Worm (Caenorhabditis elegans) whole organism, L3 larva: ENCODE measurements around the gene uig-1.

ENCODE experiments used
- ZK546.5 ChIP-seq: sonication (generic microtip); optimal IDR thresholded peaks from 2 replicates; lab custom pipeline; 2017; ENCODE audit warnings: missing biosample characterization, missing genetic modification characterization
- aly-2 ChIP-seq: fragments of 150-350 bp; optimal IDR thresholded peaks from 2 replicates; lab custom pipeline; 2014; ENCODE audit warnings: missing biosample characterization, missing genetic modification characterization
- ama-1 ChIP-seq: fragments of 150-350 bp; optimal IDR thresholded peaks from 2 replicates; lab custom pipeline; 2018
- ceh-28 ChIP-seq: fragments of 150-350 bp; optimal IDR thresholded peaks from 2 replicates; lab custom pipeline; 2014; ENCODE audit warnings: missing biosample characterization, missing genetic modification reagents, missing genetic modification characterization
- ceh-82 ChIP-seq: fragments of 150-350 bp; optimal IDR thresholded peaks from 2 replicates; lab custom pipeline; 2014; ENCODE audit warnings: missing biosample characterization, missing genetic modification characterization
- ceh-9 ChIP-seq: sonication (generic microtip); optimal IDR thresholded peaks from 2 replicates; lab custom pipeline; 2018; ENCODE audit warnings: missing biosample characterization, missing genetic modification characterization
- daf-12 ChIP-seq: fragments of 150-350 bp; optimal IDR thresholded peaks from 2 replicates; lab custom pipeline; 2014; ENCODE audit warnings: missing biosample characterization, missing genetic modification reagents, missing genetic modification characterization
- egl-27 ChIP-seq: sonication (generic microtip); optimal IDR thresholded peaks from 4 replicates; lab custom pipeline; 2017; ENCODE audit warnings: missing biosample characterization, missing genetic modification reagents, missing genetic modification characterization
- egl-5 ChIP-seq: fragments of 150-350 bp; optimal IDR thresholded peaks from 2 replicates; lab custom pipeline; 2017; ENCODE audit warnings: missing biosample characterization, missing genetic modification reagents, missing genetic modification characterization, inconsistent platforms
- elt-1 ChIP-seq: fragments of 150-350 bp; optimal IDR thresholded peaks from 2 replicates; lab custom pipeline; 2014; ENCODE audit warnings: missing biosample characterization, missing genetic modification characterization
- elt-2 ChIP-seq: sonication (generic microtip); optimal IDR thresholded peaks from 2 replicates; lab custom pipeline; 2016; ENCODE audit warnings: missing genetic modification reagents, mild to moderate bottlenecking, missing genetic modification characterization, missing compliant biosample characterization
- elt-3 ChIP-seq, 3 experiments: fragments of 150-350 bp in 1 of 3; sonication (generic microtip) in 2 of 3; optimal IDR thresholded peaks; 2 replicates in 2 of 3; 4 replicates in 1 of 3; lab custom pipeline; 2014 to 2017; ENCODE audit warnings: missing biosample characterization in 3 of 3, missing genetic modification characterization in 3 of 3
- fkh-2 ChIP-seq: fragments of 150-350 bp; optimal IDR thresholded peaks from 2 replicates; lab custom pipeline; 2014; ENCODE audit warnings: missing biosample characterization, missing genetic modification reagents, missing genetic modification characterization
- fos-1 ChIP-seq: fragments of 150-350 bp; optimal IDR thresholded peaks from 2 replicates; lab custom pipeline; 2014; ENCODE audit warnings: missing biosample characterization, missing genetic modification characterization
- hmg-11 ChIP-seq: sonication (generic microtip); optimal IDR thresholded peaks from 2 replicates; lab custom pipeline; 2016; ENCODE audit warnings: missing genetic modification characterization, missing compliant biosample characterization
- jun-1 ChIP-seq: fragments of 150-350 bp; optimal IDR thresholded peaks from 2 replicates; lab custom pipeline; 2014; ENCODE audit warnings: missing biosample characterization, missing genetic modification reagents, missing genetic modification characterization
- lin-39 ChIP-seq: fragments of 150-350 bp; optimal IDR thresholded peaks from 2 replicates; lab custom pipeline; 2018; ENCODE audit warnings: missing biosample characterization, missing genetic modification reagents, missing genetic modification characterization
- lsy-12 ChIP-seq: sonication (generic microtip); optimal IDR thresholded peaks from 2 replicates; lab custom pipeline; 2016; ENCODE audit warnings: mild to moderate bottlenecking, missing genetic modification characterization, missing compliant biosample characterization
- mdl-1 ChIP-seq: fragments of 150-350 bp; optimal IDR thresholded peaks from 2 replicates; lab custom pipeline; 2014; ENCODE audit warnings: missing biosample characterization, missing genetic modification characterization
- mml-1 ChIP-seq: fragments of 150-350 bp; sonication (generic microtip); optimal IDR thresholded peaks from 3 replicates; lab custom pipeline; 2014; ENCODE audit warnings: missing biosample characterization, missing genetic modification characterization
- nhr-11 ChIP-seq: fragments of 150-350 bp; optimal IDR thresholded peaks from 2 replicates; lab custom pipeline; 2014; ENCODE audit warnings: missing biosample characterization, missing genetic modification characterization
- nhr-12 ChIP-seq: fragments of 150-350 bp; optimal IDR thresholded peaks from 2 replicates; lab custom pipeline; 2014; ENCODE audit warnings: missing biosample characterization, missing genetic modification characterization
- nhr-23 ChIP-seq: fragments of 150-350 bp; optimal IDR thresholded peaks from 2 replicates; lab custom pipeline; 2014; ENCODE audit warnings: missing biosample characterization, missing genetic modification reagents, missing genetic modification characterization
- nhr-237 ChIP-seq: fragments of 150-350 bp; optimal IDR thresholded peaks from 2 replicates; lab custom pipeline; 2014; ENCODE audit warnings: missing biosample characterization, missing genetic modification characterization
- nhr-25 ChIP-seq: sonication (generic microtip); optimal IDR thresholded peaks from 2 replicates; lab custom pipeline; 2017; ENCODE audit warnings: missing biosample characterization, missing genetic modification characterization
- nhr-28 ChIP-seq: fragments of 150-350 bp; optimal IDR thresholded peaks from 2 replicates; lab custom pipeline; 2014; ENCODE audit warnings: missing biosample characterization, missing genetic modification characterization
- nhr-67 ChIP-seq: fragments of 150-350 bp; optimal IDR thresholded peaks from 2 replicates; lab custom pipeline; 2014; ENCODE audit warnings: missing biosample characterization, missing genetic modification characterization
- nhr-76 ChIP-seq: fragments of 150-350 bp; sonication (generic microtip); optimal IDR thresholded peaks from 5 replicates; lab custom pipeline; 2014; ENCODE audit warnings: missing biosample characterization, missing genetic modification characterization
- nhr-77 ChIP-seq: fragments of 150-350 bp; optimal IDR thresholded peaks from 2 replicates; lab custom pipeline; 2014; ENCODE audit warnings: missing biosample characterization, missing genetic modification characterization
- pha-4 ChIP-seq: fragments of 150-350 bp; optimal IDR thresholded peaks from 2 replicates; lab custom pipeline; 2014; ENCODE audit warnings: missing biosample characterization, missing genetic modification reagents, missing genetic modification characterization
- pqm-1 ChIP-seq: fragments of 150-350 bp; optimal IDR thresholded peaks from 2 replicates; lab custom pipeline; 2017; ENCODE audit warnings: missing biosample characterization, missing genetic modification characterization, inconsistent platforms
- sea-2 ChIP-seq: fragments of 150-350 bp; sonication (generic microtip); optimal IDR thresholded peaks from 4 replicates; lab custom pipeline; 2014; ENCODE audit warnings: missing biosample characterization, missing genetic modification reagents, missing genetic modification characterization
- snpc-4 ChIP-seq: fragments of 150-350 bp; optimal IDR thresholded peaks from 2 replicates; lab custom pipeline; 2014; ENCODE audit warnings: missing biosample characterization, missing genetic modification characterization
- tbx-2 ChIP-seq: sonication (generic microtip); optimal IDR thresholded peaks from 2 replicates; lab custom pipeline; 2016; ENCODE audit warnings: mild to moderate bottlenecking, missing genetic modification characterization, missing compliant biosample characterization
- unc-39 ChIP-seq: sonication (generic microtip); optimal IDR thresholded peaks from 4 replicates; lab custom pipeline; 2017; ENCODE audit warnings: missing biosample characterization, missing genetic modification characterization
- unc-62 ChIP-seq: fragments of 150-350 bp; sonication (generic microtip); optimal IDR thresholded peaks from 4 replicates; lab custom pipeline; 2014; ENCODE audit warnings: missing biosample characterization, missing genetic modification reagents, missing genetic modification characterization
- zag-1 ChIP-seq: fragments of 150-350 bp; optimal IDR thresholded peaks from 2 replicates; lab custom pipeline; 2014; ENCODE audit warnings: missing biosample characterization, missing genetic modification characterization
- ztf-11 ChIP-seq: fragments of 150-350 bp; optimal IDR thresholded peaks from 2 replicates; lab custom pipeline; 2014; ENCODE audit warnings: missing biosample characterization, missing genetic modification characterization
- ztf-4 ChIP-seq: fragments of 150-350 bp; optimal IDR thresholded peaks from 2 replicates; lab custom pipeline; 2014; ENCODE audit warnings: missing biosample characterization, missing genetic modification characterization

Gene uig-1

ce11 chrV:13298706-13299105 is 2.9 kb upstream of the uig-1 start:
- TF ChIP-seq unc-62 (GFP tag; lab: Kevin White, UChicago) (no peak), nhr-77 (tag; lab: Kevin White, UChicago) (no peak), daf-12 (tag; lab: Kevin White, UChicago) (no peak), lin-39 (tag; lab: Kevin White, UChicago) (no peak), aly-2 (tag; lab: Kevin White, UChicago) (no peak), nhr-25 (tag; lab: Kevin White, UChicago) (no peak), ztf-4 (tag; lab: Kevin White, UChicago) (no peak), mml-1 (tag; lab: Kevin White, UChicago) (no peak), elt-2 (no peak), nhr-12 (tag; lab: Kevin White, UChicago) (no peak), elt-3 (tag; optimal IDR thresholded peaks at IDR 0.05; lab: Kevin White, UChicago) (no peak), pqm-1 (no peak), ceh-82 (tag; lab: Kevin White, UChicago) (no peak), zag-1 (tag; lab: Kevin White, UChicago) (no peak), fkh-2 (tag; lab: Kevin White, UChicago) (no peak), nhr-237 (tag; lab: Kevin White, UChicago) (no peak), nhr-28 (tag; lab: Kevin White, UChicago) (no peak), sea-2 (GFP tag; lab: Kevin White, UChicago) (no peak)

ce11 chrV:13297220-13297619 is 1.4 kb upstream of the uig-1 start, which contains the start of gene C26E1.1:
TSS of gene C26E1.1 (plus strand) at chrV:13297520.
- TF ChIP-seq elt-2 (no peak), ZK546.5 (tag; lab: Kevin White, UChicago) (no peak), tbx-2 (no peak), hmg-11 (tag; lab: Kevin White, UChicago) (no peak), daf-12 (tag; lab: Kevin White, UChicago) (no peak), unc-62 (GFP tag; lab: Kevin White, UChicago) (no peak), mml-1 (tag; lab: Kevin White, UChicago) (no peak), ztf-4 (tag; lab: Kevin White, UChicago) (no peak), ama-1 (no peak), lsy-12 (tag; lab: Kevin White, UChicago) (no peak), aly-2 (tag; lab: Kevin White, UChicago) (no peak), zag-1 (tag; lab: Kevin White, UChicago) (no peak), nhr-23 (tag; lab: Kevin White, UChicago) (no peak), ceh-28 (tag; lab: Kevin White, UChicago) (no peak), nhr-76 (no peak), ztf-11 (tag; lab: Kevin White, UChicago) (no peak), unc-39 (tag; lab: Kevin White, UChicago) (no peak)

ce11 chrV:13294507-13294906 is 1.3 kb downstream of the uig-1 start:
- TF ChIP-seq nhr-11 (tag; lab: Kevin White, UChicago) = no peak

- TF ChIP-seq mml-1 (tag; lab: Kevin White, UChicago) (no peak), nhr-76 (no peak), nhr-23 (tag; lab: Kevin White, UChicago) (no peak), unc-62 (GFP tag; lab: Kevin White, UChicago) (no peak), aly-2 (tag; lab: Kevin White, UChicago) (no peak), nhr-11 (tag; lab: Kevin White, UChicago) (no peak), lsy-12 (tag; lab: Kevin White, UChicago) (no peak), daf-12 (tag; lab: Kevin White, UChicago) (no peak), nhr-67 (no peak), ceh-9 (no peak), ZK546.5 (tag; lab: Kevin White, UChicago) (no peak)
Observed at ce11 chrV:13288881-13289280, 6.9 kb downstream of the uig-1 start.

- no peak for TF ChIP-seq lin-39 (tag; lab: Kevin White, UChicago)
- no peak for TF ChIP-seq mdl-1 (tag; lab: Kevin White, UChicago)
- no peak for TF ChIP-seq nhr-11 (tag; lab: Kevin White, UChicago)
- TF ChIP-seq unc-39 (tag; lab: Kevin White, UChicago) = no peak
- no peak for TF ChIP-seq ZK546.5 (tag; lab: Kevin White, UChicago)
- no peak for TF ChIP-seq snpc-4 (tag; lab: Kevin White, UChicago)
- TF ChIP-seq egl-5 (tag; lab: Kevin White, UChicago) = no peak
- TF ChIP-seq fkh-2 (tag; lab: Kevin White, UChicago) = no peak
- no peak for TF ChIP-seq lsy-12 (tag; lab: Kevin White, UChicago)
- no peak for TF ChIP-seq zag-1 (tag; lab: Kevin White, UChicago)
- TF ChIP-seq fos-1 (tag; lab: Kevin White, UChicago) = no peak
- TF ChIP-seq pha-4 (tag; lab: Kevin White, UChicago) = no peak
- TF ChIP-seq tbx-2 = no peak
- no peak for TF ChIP-seq elt-1 (tag; lab: Kevin White, UChicago)
- TF ChIP-seq egl-27 (tag; lab: Kevin White, UChicago) = no peak
- TF ChIP-seq daf-12 (tag; lab: Kevin White, UChicago) = no peak
- no peak for TF ChIP-seq jun-1 (tag; lab: Kevin White, UChicago)
Observed at ce11 chrV:13286525-13286924, 9.3 kb downstream of the uig-1 start.
